Worm (Caenorhabditis elegans) whole organism, L4 larva: ENCODE results near the gene F59A6.13.

ENCODE experiments used
- D1046.2 ChIP-seq: fragments of 200-800 bp; sonication (Bioruptor generic); IDR thresholded peaks from 2 replicates; pipeline ENCODE4 v1.3.6; 2022; ENCODE audit warnings: missing genetic modification characterization, missing compliant biosample characterization
- F10B5.3 ChIP-seq: sonication (generic microtip); optimal IDR thresholded peaks from 2 replicates; lab custom pipeline; 2016; ENCODE audit warnings: mild to moderate bottlenecking, missing genetic modification characterization, missing compliant biosample characterization
- F26F4.8 ChIP-seq: fragments of 200-800 bp; sonication (Bioruptor generic); conservative IDR thresholded peaks from 2 replicates; pipeline ENCODE4 v1.3.6; 2022; ENCODE audit warnings: missing genetic modification characterization, missing compliant biosample characterization
- F37D6.2 ChIP-seq: sonication (generic microtip); optimal IDR thresholded peaks from 2 replicates; lab custom pipeline; 2016; ENCODE audit warnings: mild to moderate bottlenecking, missing genetic modification characterization, missing compliant biosample characterization
- R02D3.7 ChIP-seq: fragments of 150-350 bp; sonication (generic microtip); optimal IDR thresholded peaks from 3 replicates; lab custom pipeline; 2014; ENCODE audit warnings: missing biosample characterization, missing genetic modification characterization
- T20F7.1 ChIP-seq: fragments of 200-800 bp; sonication (Bioruptor generic); optimal IDR thresholded peaks from 2 replicates; lab custom pipeline; 2018; ENCODE audit warnings: mild to moderate bottlenecking, missing genetic modification characterization, missing compliant biosample characterization
- T26A8.4 ChIP-seq: fragments of 200-800 bp; sonication (Bioruptor generic); IDR thresholded peaks from 2 replicates; pipeline ENCODE4 v1.3.6; 2022; ENCODE audit warnings: missing genetic modification characterization, missing compliant biosample characterization
- aha-1 ChIP-seq: fragments of 150-350 bp; peaks from one replicate; lab custom pipeline; 2014; ENCODE audit warnings: missing biosample characterization, missing genetic modification characterization
- ces-1 ChIP-seq: fragments of 150-350 bp; sonication (generic microtip); optimal IDR thresholded peaks from 4 replicates; lab custom pipeline; 2014; ENCODE audit warnings: missing biosample characterization, missing genetic modification reagents, missing genetic modification characterization
- daf-16 ChIP-seq, 3 experiments: sonication (generic microtip); optimal IDR thresholded peaks; 2 replicates each; lab custom pipeline; 2016 to 2017; ENCODE audit warnings: missing genetic modification characterization in 3 of 3, missing genetic modification reagents in 3 of 3, mild to moderate bottlenecking in 2 of 3, missing compliant biosample characterization in 2 of 3, missing biosample characterization in 1 of 3, moderate library complexity in 1 of 3
- daf-19 ChIP-seq: fragments of 200-800 bp; sonication (Bioruptor generic); conservative IDR thresholded peaks from 2 replicates; pipeline ENCODE4 v1.3.6; 2022; ENCODE audit warnings: missing genetic modification characterization, missing compliant biosample characterization
- dmd-6 ChIP-seq: fragments of 200-800 bp; sonication (Bioruptor generic); IDR thresholded peaks from 2 replicates; pipeline ENCODE4 v1.3.6; 2022; ENCODE audit warnings: missing genetic modification reagents, missing genetic modification characterization, missing compliant biosample characterization
- dpl-1 ChIP-seq: fragments of 150-350 bp; optimal IDR thresholded peaks from 2 replicates; lab custom pipeline; 2014; ENCODE audit warnings: missing biosample characterization, missing genetic modification reagents, missing genetic modification characterization
- egl-43 ChIP-seq: fragments of 200-800 bp; sonication (Bioruptor generic); IDR thresholded peaks from 2 replicates; pipeline ENCODE4 v1.3.6; 2022; ENCODE audit warnings: missing genetic modification reagents, missing genetic modification characterization, missing compliant biosample characterization
- fos-1 ChIP-seq: fragments of 150-350 bp; optimal IDR thresholded peaks from 2 replicates; lab custom pipeline; 2014; ENCODE audit warnings: missing biosample characterization, missing genetic modification characterization
- hif-1 ChIP-seq, 2 experiments: sonication (generic microtip); optimal IDR thresholded peaks; 2 replicates each; lab custom pipeline; 2016 to 2017; ENCODE audit warnings: missing compliant biosample characterization in 2 of 2, missing genetic modification characterization in 2 of 2, missing genetic modification reagents in 2 of 2, missing genotype in 2 of 2, mild to moderate bottlenecking in 1 of 2
- hmg-1.1 ChIP-seq: fragments of 200-800 bp; sonication (Bioruptor generic); IDR thresholded peaks from 2 replicates; pipeline ENCODE4 v1.3.6; 2022; ENCODE audit warnings: missing genetic modification reagents, missing genetic modification characterization, missing compliant biosample characterization
- lin-15B ChIP-seq: fragments of 150-350 bp; sonication (generic microtip); optimal IDR thresholded peaks from 3 replicates; lab custom pipeline; 2014; ENCODE audit warnings: missing biosample characterization, missing genetic modification characterization
- lin-38 ChIP-seq: fragments of 200-800 bp; sonication (Bioruptor generic); IDR thresholded peaks from 2 replicates; pipeline ENCODE4 v1.3.6; 2022; ENCODE audit warnings: missing genetic modification reagents, missing genetic modification characterization, missing compliant biosample characterization
- madf-9 ChIP-seq: fragments of 200-800 bp; sonication (Bioruptor generic); conservative IDR thresholded peaks from 2 replicates; pipeline ENCODE4 v1.3.6; 2022; ENCODE audit warnings: missing genetic modification reagents, missing genetic modification characterization, missing compliant biosample characterization
- mes-2 ChIP-seq: sonication (generic microtip); optimal IDR thresholded peaks from 2 replicates; lab custom pipeline; 2016; ENCODE audit warnings: missing genotype, mild to moderate bottlenecking, missing genetic modification characterization, missing compliant biosample characterization; ENCODE audit not compliant: poor library complexity, severe bottlenecking
- mxl-3 ChIP-seq: fragments of 200-800 bp; sonication (Bioruptor generic); optimal IDR thresholded peaks from 2 replicates; lab custom pipeline; 2018; ENCODE audit warnings: mild to moderate bottlenecking, missing genetic modification characterization, missing compliant biosample characterization
- nhr-10 ChIP-seq: fragments of 150-350 bp; optimal IDR thresholded peaks from 2 replicates; lab custom pipeline; 2014; ENCODE audit warnings: missing biosample characterization, missing genetic modification characterization
- nhr-102 ChIP-seq: sonication (generic microtip); optimal IDR thresholded peaks from 2 replicates; lab custom pipeline; 2016; ENCODE audit warnings: mild to moderate bottlenecking, missing genetic modification characterization, moderate library complexity, missing compliant biosample characterization
- nhr-25 ChIP-seq: sonication (generic microtip); optimal IDR thresholded peaks from 2 replicates; lab custom pipeline; 2017; ENCODE audit warnings: missing genetic modification characterization, mild to moderate bottlenecking, missing compliant biosample characterization, antibody characterized with exemption, moderate library complexity, borderline replicate concordance; ENCODE audit not compliant: insufficient read depth
- nhr-28 ChIP-seq: fragments of 150-350 bp; optimal IDR thresholded peaks from 2 replicates; lab custom pipeline; 2014; ENCODE audit warnings: missing biosample characterization, missing genetic modification characterization
- nhr-48 ChIP-seq: sonication (generic microtip); optimal IDR thresholded peaks from 2 replicates; lab custom pipeline; 2016; ENCODE audit warnings: mild to moderate bottlenecking, missing genetic modification characterization, missing compliant biosample characterization
- nhr-6 ChIP-seq: fragments of 150-350 bp; optimal IDR thresholded peaks from 2 replicates; lab custom pipeline; 2014; ENCODE audit warnings: missing biosample characterization, missing genetic modification characterization
- nhr-77 ChIP-seq: fragments of 150-350 bp; optimal IDR thresholded peaks from 2 replicates; lab custom pipeline; 2014; ENCODE audit warnings: missing biosample characterization, missing genetic modification characterization
- pha-4 ChIP-seq, 2 experiments: fragments of 150-350 bp in 1 of 2; fragments of 200-800 bp in 1 of 2; sonication (Bioruptor generic) in 1 of 2; IDR thresholded peaks in 1 of 2; optimal IDR thresholded peaks in 1 of 2; 2 replicates each; pipeline versions ENCODE4 v1.3.6 to Lab custom; 2014 to 2022; ENCODE audit warnings: missing genetic modification characterization in 2 of 2, missing genetic modification reagents in 2 of 2, missing biosample characterization in 1 of 2, missing compliant biosample characterization in 1 of 2
- rbr-2 ChIP-seq: sonication (generic microtip); optimal IDR thresholded peaks from 2 replicates; lab custom pipeline; 2016; ENCODE audit warnings: missing genotype, missing genetic modification characterization, missing compliant biosample characterization
- saeg-2 ChIP-seq: fragments of 200-800 bp; sonication (Bioruptor generic); IDR thresholded peaks from 2 replicates; pipeline ENCODE4 v1.3.6; 2022; ENCODE audit warnings: missing genetic modification reagents, missing genetic modification characterization, missing compliant biosample characterization
- sdz-12 ChIP-seq: fragments of 200-800 bp; sonication (Bioruptor generic); optimal IDR thresholded peaks from 2 replicates; lab custom pipeline; 2018; ENCODE audit warnings: mild to moderate bottlenecking, missing genetic modification characterization, missing compliant biosample characterization
- tag-97 ChIP-seq: fragments of 200-800 bp; sonication (Bioruptor generic); IDR thresholded peaks from 2 replicates; pipeline ENCODE4 v1.3.6; 2022; ENCODE audit warnings: missing genetic modification characterization, missing compliant biosample characterization
- tra-1 ChIP-seq: fragments of 200-800 bp; sonication (Bioruptor generic); IDR thresholded peaks from 2 replicates; pipeline ENCODE4 v1.3.6; 2022; ENCODE audit warnings: missing genetic modification reagents, missing genetic modification characterization, missing compliant biosample characterization
- unc-130 ChIP-seq: sonication (generic microtip); optimal IDR thresholded peaks from 2 replicates; lab custom pipeline; 2016; ENCODE audit warnings: missing genetic modification reagents, missing genetic modification characterization, missing compliant biosample characterization
- unc-62 ChIP-seq, 3 experiments: fragments of 150-350 bp in 1 of 3; sonication (generic microtip); optimal IDR thresholded peaks in 2 of 3; peaks in 1 of 3; 1 replicate in 1 of 3; 2 replicates in 2 of 3; lab custom pipeline; 2014 to 2017; ENCODE audit warnings: missing biosample characterization in 3 of 3, missing genetic modification characterization in 3 of 3, missing genetic modification reagents in 3 of 3, missing genotype in 1 of 3
- vab-7 ChIP-seq: fragments of 200-800 bp; sonication (Bioruptor generic); IDR thresholded peaks from 2 replicates; pipeline ENCODE4 v1.3.6; 2022; ENCODE audit warnings: missing genetic modification reagents, missing genetic modification characterization, missing compliant biosample characterization
- zag-1 ChIP-seq: fragments of 150-350 bp; optimal IDR thresholded peaks from 2 replicates; lab custom pipeline; 2014; ENCODE audit warnings: missing biosample characterization, missing genetic modification characterization
- zip-2 ChIP-seq: fragments of 150-350 bp; optimal IDR thresholded peaks from 2 replicates; lab custom pipeline; 2014; ENCODE audit warnings: missing biosample characterization, missing genetic modification characterization
- ztf-7 ChIP-seq: fragments of 150-350 bp; optimal IDR thresholded peaks from 2 replicates; lab custom pipeline; 2014; ENCODE audit warnings: missing biosample characterization, missing genetic modification characterization

Gene F59A6.13

ce11 chrII:5060719-5061118 lies 38.1 kb downstream of the F59A6.13 start, which contains the start of gene pho-12:
TSS of gene pho-12 (minus strand) at chrII:5060819.
- TF ChIP-seq zip-2 (no peak), madf-9 (GFP tag; lab: Robert Waterston, UW) (no peak), ztf-7 (tag; lab: Kevin White, UChicago) (no peak), dmd-6 (GFP tag; lab: Robert Waterston, UW) (no peak), egl-43 (no peak), pha-4 (GFP tag; IDR thresholded peaks at IDR 0.05; lab: Robert Waterston, UW) (no peak), pha-4 (tag; optimal IDR thresholded peaks at IDR 0.05; lab: Kevin White, UChicago) (no peak), R02D3.7 (tag; lab: Kevin White, UChicago) (no peak)

- no peak for TF ChIP-seq F10B5.3 (tag; lab: Kevin White, UChicago)
- TF ChIP-seq nhr-6 (tag; lab: Kevin White, UChicago) = peak; percentile 56
- no peak for TF ChIP-seq F26F4.8 (GFP tag; lab: Robert Waterston, UW)
- no peak for TF ChIP-seq nhr-48 (tag; lab: Kevin White, UChicago)
- no peak for TF ChIP-seq zag-1 (tag; lab: Kevin White, UChicago)
- TF ChIP-seq nhr-10 (tag; lab: Kevin White, UChicago) = no peak
- peak; percentile 47; the same call in 1 of the 2 replicates for TF ChIP-seq hmg-1.1 (GFP tag; lab: Robert Waterston, UW)
- peak; percentile 47; the same call in 1 of the 2 replicates for TF ChIP-seq vab-7 (GFP tag; lab: Robert Waterston, UW)
- TF ChIP-seq F37D6.2 (tag; lab: Kevin White, UChicago) = peak; percentile 11
- no peak for TF ChIP-seq lin-15B (tag; lab: Kevin White, UChicago)
- peak in 1 of 2 experiments; percentile 45 for TF ChIP-seq unc-62 (GFP tag; optimal IDR thresholded peaks at IDR 0.05 in 1 of 2; lab: Kevin White, UChicago)
- TF ChIP-seq unc-62 (tag; optimal IDR thresholded peaks at IDR 0.05; lab: Kevin White, UChicago) = no peak
- TF ChIP-seq fos-1 (tag; lab: Kevin White, UChicago) = no peak
- peak; percentile 82 for TF ChIP-seq unc-130 (GFP tag; lab: Kevin White, UChicago)
- TF ChIP-seq aha-1 (tag; lab: Kevin White, UChicago) = peak; percentile 93
- peak; percentile 28 for TF ChIP-seq nhr-25 (tag; lab: Kevin White, UChicago)
- peak; percentile 14 for TF ChIP-seq T20F7.1 (GFP tag; lab: Kevin White, UChicago)
- peak; percentile 84 for TF ChIP-seq dpl-1
- TF ChIP-seq ces-1 (GFP tag; lab: Kevin White, UChicago) = no peak
- no peak for TF ChIP-seq R02D3.7 (tag; lab: Kevin White, UChicago)
- TF ChIP-seq nhr-77 (tag; lab: Kevin White, UChicago) = peak; percentile 83
- TF ChIP-seq nhr-28 (tag; lab: Kevin White, UChicago) = peak; percentile 45
- no peak for TF ChIP-seq pha-4 (GFP tag; IDR thresholded peaks at IDR 0.05; lab: Robert Waterston, UW)
- peak; percentile 10 for TF ChIP-seq pha-4 (tag; optimal IDR thresholded peaks at IDR 0.05; lab: Kevin White, UChicago)
- peak; percentile 59 for TF ChIP-seq rbr-2 (tag; lab: Kevin White, UChicago)
- no peak for TF ChIP-seq mxl-3
- TF ChIP-seq hif-1 (tag; optimal IDR thresholded peaks at IDR 0.05; lab: Kevin White, UChicago) = peak in 1 of 2 experiments; percentile 72
- TF ChIP-seq mes-2 (tag; lab: Kevin White, UChicago) = peak; percentile 92
- TF ChIP-seq lin-38 (GFP tag; lab: Robert Waterston, UW) = peak; percentile 94
- TF ChIP-seq daf-16 (GFP tag; optimal IDR thresholded peaks at IDR 0.05; lab: Kevin White, UChicago) = no peak
- TF ChIP-seq daf-16 (tag; optimal IDR thresholded peaks at IDR 0.05; lab: Kevin White, UChicago) = peak; percentile 42
- TF ChIP-seq, all 104 proteins: peak for 18
Measured at ce11 chrII:5061794-5062368, 39.3 kb downstream of the F59A6.13 start, which contains the start of gene smc-5. TSS of gene smc-5 (plus strand) at chrII:5062125.

- TF ChIP-seq tra-1 (GFP tag; lab: Robert Waterston, UW) = no peak
- TF ChIP-seq D1046.2 = no peak
- no peak for TF ChIP-seq unc-130 (GFP tag; lab: Kevin White, UChicago)
- no peak for TF ChIP-seq tag-97 (GFP tag; lab: Robert Waterston, UW)
- TF ChIP-seq nhr-48 (tag; lab: Kevin White, UChicago) = no peak
- TF ChIP-seq nhr-102 (tag; lab: Kevin White, UChicago) = no peak
- no peak for TF ChIP-seq T26A8.4
- no peak for TF ChIP-seq sdz-12 (GFP tag; lab: Kevin White, UChicago)
- no peak for TF ChIP-seq saeg-2 (GFP tag; lab: Robert Waterston, UW)
- no peak for TF ChIP-seq daf-19 (GFP tag; lab: Robert Waterston, UW)
- TF ChIP-seq, all 104 proteins: peak for 0
Measured at ce11 chrII:5066967-5067366, 44.4 kb downstream of the F59A6.13 start.
